Worm (Caenorhabditis elegans): ENCODE measurements around the gene cutl-17.

ce11 chrIV:9403761-9404420, 53.4 kb downstream of the cutl-17 start:
- TF ChIP-seq ref-1 (GFP tag; conservative IDR thresholded peaks at IDR 0.05) = no peak
- TF ChIP-seq flt-1 (GFP tag; IDR thresholded peaks at IDR 0.05) = no peak

Measured in whole organism, midembryonic.